Fruit fly (Drosophila melanogaster): ENCODE measurements around the gene CG13066.

Gene CG13066

DNA sequence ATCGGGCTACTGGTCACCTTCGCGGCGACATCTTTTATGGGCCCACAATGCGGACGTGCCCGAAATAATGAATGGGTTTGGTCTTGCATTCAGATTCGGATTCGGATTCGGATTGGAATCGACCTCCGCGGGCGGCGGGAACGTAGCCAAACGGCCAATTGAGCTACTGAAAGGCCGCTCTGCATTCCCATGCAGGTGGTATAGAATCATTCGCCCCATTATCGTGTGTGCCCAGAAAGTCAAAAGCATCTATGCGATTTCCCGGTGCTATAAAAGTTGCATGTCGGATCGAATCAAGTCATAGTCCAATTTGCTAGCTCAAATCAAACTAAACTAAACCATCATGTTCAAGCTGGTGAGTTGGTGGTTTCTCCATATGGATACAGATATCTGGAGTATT lies 3.6 kb upstream of the CG13066 start, which contains the start of gene CG13068:
Gene CG13068 (plus strand): TSS at position 301 of the 400 bp plus-strand sequence.
- no peak for TF ChIP-seq CTCF (optimal IDR thresholded peaks at IDR 0.05)
- TF ChIP-seq CG8478 (optimal IDR thresholded peaks at IDR 0.05) = no peak

DNA sequence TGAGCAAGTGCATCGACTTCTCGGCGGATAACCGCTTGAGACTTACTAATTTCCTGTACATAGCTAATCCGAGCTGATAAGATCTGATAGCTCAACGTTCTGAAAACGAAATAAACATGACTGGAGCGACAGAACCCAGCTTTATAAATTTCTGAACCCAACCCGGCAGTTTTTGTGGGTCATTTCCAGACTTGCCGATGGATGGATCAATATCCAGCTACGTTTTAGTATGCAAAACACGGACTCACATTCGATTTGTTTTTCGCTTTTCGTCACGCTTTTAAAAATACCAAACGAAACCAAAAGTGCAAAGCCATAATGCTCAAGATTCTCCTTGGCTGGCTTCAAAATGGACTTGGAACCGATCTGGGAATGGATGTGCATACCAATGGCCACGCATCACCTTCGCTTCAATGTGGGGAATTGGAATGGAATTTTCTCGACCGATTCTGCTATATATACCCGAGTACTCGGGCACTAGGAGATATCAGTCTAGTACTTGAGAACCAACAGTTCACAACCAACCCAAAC lies 1.8 kb upstream of the CG13066 start, which contains the start of the genes CG34248 and CG13067:
Gene CG34248 (minus strand): TSS at position 101 of the 531 bp plus-strand sequence.
Gene CG13067 (plus strand): TSS at position 481 of the 531 bp plus-strand sequence.
- no peak for TF ChIP-seq CG8478 (optimal IDR thresholded peaks at IDR 0.05)

dm6 chr3L:16275391-16276017 lies 2.8 kb downstream of the CG13066 start:
- TF ChIP-seq CG8478 (optimal IDR thresholded peaks at IDR 0.05) (no peak), CTCF (optimal IDR thresholded peaks at IDR 0.05) (no peak)

dm6 chr3L:16277135-16277534 lies 4.4 kb downstream of the CG13066 start, which contains the start of gene CG13065:
Gene CG13065, plus strand, starts transcription at chr3L:16277435.
- TF ChIP-seq CG8478 (optimal IDR thresholded peaks at IDR 0.05) (no peak), CTCF (optimal IDR thresholded peaks at IDR 0.05) (no peak)

dm6 chr3L:16279171-16279570 lies 6.5 kb downstream of the CG13066 start, which contains the start of gene CG13050:
Gene CG13050, minus strand, starts transcription at chr3L:16279271.
- TF ChIP-seq CG8478 (optimal IDR thresholded peaks at IDR 0.05) = no peak

dm6 chr3L:16279987-16280454 lies 7.3 kb downstream of the CG13066 start, which contains the start of gene CG13064:
Gene CG13064, plus strand, starts transcription at chr3L:16280404.
- no peak for TF ChIP-seq CG8478 (optimal IDR thresholded peaks at IDR 0.05)
- TF ChIP-seq CTCF (optimal IDR thresholded peaks at IDR 0.05) = no peak

DNA sequence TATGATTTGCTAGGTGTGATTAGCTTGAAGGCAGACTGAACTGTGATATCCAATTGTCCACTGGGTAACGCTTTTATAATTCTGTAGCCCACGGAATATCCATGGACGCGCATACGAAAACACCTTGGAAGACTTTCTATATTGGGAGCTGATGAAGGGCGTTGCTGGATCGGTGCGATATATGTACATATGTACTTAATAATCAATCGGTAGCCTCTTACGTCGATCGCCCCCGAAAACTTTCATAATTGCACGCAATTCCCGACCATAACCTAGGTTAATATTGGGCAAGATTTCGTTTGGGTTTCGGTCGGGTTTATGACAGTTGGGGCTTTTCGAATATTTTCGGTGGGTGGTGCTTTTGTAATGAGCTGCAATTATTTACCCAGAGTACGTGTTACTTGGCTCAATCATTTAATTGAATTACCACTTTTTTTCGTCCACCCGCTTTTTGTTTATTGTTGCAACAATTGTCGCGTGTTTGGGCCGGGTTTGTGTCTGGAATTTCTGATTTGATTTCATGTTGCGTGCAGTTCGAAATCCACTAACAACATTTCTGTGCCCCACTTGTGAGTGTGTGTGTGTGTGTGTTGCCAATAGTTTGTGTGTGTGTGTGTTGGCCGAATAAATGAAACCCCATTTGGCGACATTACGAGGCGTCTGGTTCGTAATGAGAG lies 9.3 kb downstream of the CG13066 start, which contains the start of gene CG13049:
Gene CG13049 (minus strand): TSS at position 51 of the 677 bp plus-strand sequence.
- TF ChIP-seq CTCF (optimal IDR thresholded peaks at IDR 0.05) (no peak), CG8478 (optimal IDR thresholded peaks at IDR 0.05) (no peak)

- TF ChIP-seq CTCF (optimal IDR thresholded peaks at IDR 0.05) (no peak), CG8478 (optimal IDR thresholded peaks at IDR 0.05) (no peak)
Observed at dm6 chr3L:16283821-16284220, 11.1 kb downstream of the CG13066 start, which contains the start of gene CG13048. Gene CG13048, minus strand, starts transcription at chr3L:16283921.

dm6 chr3L:16285346-16285911 lies 12.7 kb downstream of the CG13066 start, which contains the start of gene CG13047:
Gene CG13047, minus strand, starts transcription at chr3L:16285396.
- TF ChIP-seq CG8478 (optimal IDR thresholded peaks at IDR 0.05) (no peak), CTCF (optimal IDR thresholded peaks at IDR 0.05) (no peak)

DNA sequence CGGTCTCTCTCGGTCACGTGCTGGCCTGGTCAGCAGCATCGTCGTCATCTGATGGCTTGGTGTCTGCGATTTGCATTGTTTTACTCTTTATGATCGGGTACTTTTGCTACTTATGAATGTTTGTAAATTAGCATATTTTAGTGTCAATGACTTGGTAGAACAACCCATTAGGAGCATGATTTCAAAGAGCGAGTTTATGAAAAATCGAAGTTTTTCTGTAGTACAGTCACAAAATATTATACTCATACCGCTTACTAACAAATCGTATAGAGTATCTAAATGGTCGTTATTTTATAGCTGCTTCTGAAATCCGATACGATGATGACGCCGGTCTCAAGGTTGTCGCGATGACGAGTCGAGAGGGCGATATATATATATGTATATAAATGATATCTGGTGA lies 13.5 kb downstream of the CG13066 start:
- TF ChIP-seq CG8478 (optimal IDR thresholded peaks at IDR 0.05) (no peak), CTCF (optimal IDR thresholded peaks at IDR 0.05) (no peak)

DNA sequence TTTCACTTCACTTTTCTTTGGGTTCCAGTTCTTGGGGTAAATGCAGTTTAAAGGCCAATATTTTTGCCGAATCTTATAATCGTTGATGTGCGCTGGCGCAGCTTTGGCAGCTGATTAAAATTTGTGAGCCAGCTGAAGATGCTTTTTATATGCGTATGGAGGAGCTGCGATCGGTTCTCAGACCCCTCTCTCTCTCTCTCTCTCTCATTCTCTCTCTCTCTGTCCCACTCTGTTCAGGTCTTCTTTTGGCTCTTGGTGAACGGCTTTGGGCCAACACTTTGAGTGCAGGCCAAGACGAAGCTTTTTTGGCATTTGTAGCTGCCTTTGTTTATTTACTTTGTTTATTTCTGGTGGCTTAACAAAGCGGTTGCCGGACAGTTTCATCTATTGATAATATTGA lies 15.6 kb downstream of the CG13066 start, which contains the start of gene CG13046:
Gene CG13046 (minus strand): TSS at position 101 of the 400 bp plus-strand sequence.
- TF ChIP-seq CG8478 (optimal IDR thresholded peaks at IDR 0.05) (no peak), CTCF (optimal IDR thresholded peaks at IDR 0.05) (no peak)

DNA sequence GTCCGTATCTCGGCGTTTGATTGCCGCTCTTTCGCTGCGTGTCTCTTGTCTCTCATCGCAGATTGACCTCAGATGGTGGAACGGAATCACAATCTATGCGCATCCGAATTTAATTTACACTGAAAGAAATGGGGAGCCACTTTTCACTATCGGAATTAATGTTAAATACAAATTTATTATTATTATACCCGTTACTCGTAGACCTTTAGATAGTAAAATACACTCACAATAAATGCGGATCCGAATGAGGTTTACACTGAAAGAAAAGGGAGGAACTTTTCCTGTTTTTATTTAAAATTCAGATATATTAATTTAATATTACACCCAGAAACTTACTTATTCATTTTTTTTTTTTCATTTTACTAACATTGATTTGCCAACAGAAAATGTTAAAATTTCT lies 16.4 kb downstream of the CG13066 start:
- TF ChIP-seq CG8478 (optimal IDR thresholded peaks at IDR 0.05) = no peak
- no peak for TF ChIP-seq CTCF (optimal IDR thresholded peaks at IDR 0.05)

DNA sequence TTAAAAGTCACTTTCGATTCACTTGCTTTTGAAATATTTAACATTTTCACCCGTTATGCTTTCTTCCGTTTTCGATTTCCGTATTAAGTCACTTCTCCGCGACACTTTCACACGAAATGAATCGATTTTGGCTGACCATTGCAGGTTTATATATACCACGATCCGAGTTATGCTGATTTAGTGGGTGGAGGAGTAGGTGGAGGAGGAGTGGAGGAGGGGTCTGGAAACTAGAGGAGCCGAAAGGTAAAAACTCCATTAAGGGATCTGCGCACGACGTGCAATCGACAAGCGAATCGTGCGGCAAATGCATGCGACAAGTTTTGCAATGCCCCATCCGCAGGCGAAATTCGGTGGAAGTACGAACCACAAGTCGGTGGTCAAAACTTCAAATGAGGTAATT lies 18.1 kb downstream of the CG13066 start, which contains the start of gene CG13045:
Gene CG13045 (minus strand): TSS at position 101 of the 400 bp plus-strand sequence.
- TF ChIP-seq CTCF (optimal IDR thresholded peaks at IDR 0.05) (no peak), CG8478 (optimal IDR thresholded peaks at IDR 0.05) (no peak)

- TF ChIP-seq CG8478 (optimal IDR thresholded peaks at IDR 0.05) (no peak), CTCF (optimal IDR thresholded peaks at IDR 0.05) (no peak)
Observed at dm6 chr3L:16291678-16292077, 19.0 kb downstream of the CG13066 start.

DNA sequence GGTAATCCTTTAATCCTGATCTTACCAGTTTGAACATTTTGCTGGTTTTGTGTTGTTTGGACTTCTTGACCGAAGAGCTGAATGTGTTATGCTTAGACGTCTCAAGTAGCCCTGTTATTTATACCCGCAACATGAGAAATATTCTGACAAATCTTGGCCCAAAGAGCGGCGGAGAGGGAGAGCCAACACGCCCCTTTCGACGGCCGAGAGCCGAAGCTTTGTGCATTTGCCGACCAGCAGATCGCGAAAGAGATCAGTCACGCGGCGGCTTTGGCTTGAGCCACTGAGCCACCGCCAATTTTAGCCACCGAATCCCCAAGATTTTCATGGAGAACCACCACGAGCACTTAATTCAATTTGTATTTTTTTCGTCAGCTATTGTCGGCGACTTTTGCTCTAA lies 22.7 kb downstream of the CG13066 start, which contains the start of gene CG4962:
Gene CG4962 (minus strand): TSS at position 101 of the 400 bp plus-strand sequence.
- no peak for TF ChIP-seq CG8478 (optimal IDR thresholded peaks at IDR 0.05)
- no peak for TF ChIP-seq CTCF (optimal IDR thresholded peaks at IDR 0.05)

Measured in S2 (cell line).